Worm (Caenorhabditis elegans): ENCODE results near the gene C45G9.15.
A peak's percentile ranks its signal among the peaks of the same experiment; 100 is the strongest.

The C45G9.15 gene

DNA sequence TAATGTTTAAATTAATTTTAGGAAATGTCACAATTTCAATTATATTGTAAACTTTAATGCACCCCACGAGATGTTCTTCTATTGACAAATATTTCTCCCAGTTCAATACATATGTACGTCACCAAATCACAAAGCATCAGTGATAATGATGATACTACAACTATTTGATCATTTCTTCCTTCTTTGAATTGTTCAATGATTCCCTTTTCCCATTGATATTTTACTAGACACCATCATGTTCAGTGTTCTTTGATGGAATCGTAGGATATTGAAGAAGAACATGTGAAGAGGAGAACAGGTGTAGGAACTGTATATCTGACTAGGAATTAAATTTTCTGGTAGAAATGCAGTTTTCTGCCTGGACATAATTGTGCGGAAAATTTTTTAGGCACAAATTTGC, 37.6 kb upstream of the C45G9.15 start (continued):
- TF ChIP-seq dve-1 (tag; optimal IDR thresholded peaks at IDR 0.05; ENCODE audit: insufficient read depth) (no peak), unc-39 (tag; optimal IDR thresholded peaks at IDR 0.05) (no peak)

DNA sequence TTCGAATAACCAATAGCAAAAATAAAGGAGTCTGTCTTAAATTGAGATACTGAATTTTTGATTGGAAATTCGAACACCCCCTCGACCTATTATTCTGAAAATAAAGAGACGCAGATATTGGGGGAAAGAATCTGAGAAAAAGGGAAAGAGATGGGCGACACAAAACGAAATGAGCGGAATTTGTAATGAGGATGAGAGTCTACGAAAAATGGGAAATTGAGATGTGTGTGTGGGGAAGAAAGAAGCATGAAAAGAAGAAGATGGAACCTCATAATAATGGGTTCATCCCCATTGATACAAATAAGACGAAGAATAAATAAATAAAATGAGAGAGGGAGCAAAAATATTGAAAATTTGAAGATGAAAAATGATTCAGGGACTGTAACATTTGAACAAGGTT, 33.7 kb upstream of the C45G9.15 start, which contains the start of gene cah-1:
TSS of gene cah-1 (minus strand) at position 101 of the 400 bp plus-strand sequence.
- TF ChIP-seq arid-1 (GFP tag; conservative IDR thresholded peaks at IDR 0.05) = no peak

DNA sequence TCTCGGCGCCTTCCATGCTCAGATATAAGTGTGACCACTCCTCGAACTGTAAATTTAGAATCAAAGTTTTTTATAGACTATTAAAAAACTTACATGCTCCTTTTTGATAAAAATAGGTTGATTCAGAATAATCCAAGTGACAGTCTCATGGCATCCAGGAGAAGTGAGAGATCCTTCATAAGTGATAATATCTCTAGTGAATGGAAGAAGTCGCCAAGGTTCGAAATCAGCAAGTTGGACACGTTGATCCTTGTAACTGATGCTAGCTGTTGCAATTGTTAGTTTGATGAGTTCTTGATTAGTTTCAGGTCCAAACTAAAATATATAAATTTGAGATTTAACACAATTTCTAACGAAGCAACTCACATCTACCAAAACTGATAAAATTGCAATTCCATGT, 31.5 kb upstream of the C45G9.15 start:
- TF ChIP-seq nhr-111 (GFP tag; optimal IDR thresholded peaks at IDR 0.05) (no peak), Y105C5A.15 (GFP tag; IDR thresholded peaks at IDR 0.05) (no peak), zag-1 (tag; optimal IDR thresholded peaks at IDR 0.05) (no peak), snpc-4 (tag; optimal IDR thresholded peaks at IDR 0.05) (no peak), mdt-29 (GFP tag; IDR thresholded peaks at IDR 0.05) (no peak), cey-2 (tag; optimal IDR thresholded peaks at IDR 0.05; ENCODE audit: borderline replicate concordance, insufficient read depth) (no peak), zfp-3 (GFP tag; conservative IDR thresholded peaks at IDR 0.05) (0 out of 2 replicates have a peak, but pooled peaks have one; percentile 36), pha-4 (GFP tag; IDR thresholded peaks at IDR 0.05) (0 out of 2 replicates have a peak, but pooled peaks have one; percentile 30), pha-4 (tag; optimal IDR thresholded peaks at IDR 0.05) (no peak), hlh-11 (tag; optimal IDR thresholded peaks at IDR 0.05) (no peak), madf-5 (GFP tag; IDR thresholded peaks at IDR 0.05) (no peak), lin-1 (GFP tag; IDR thresholded peaks at IDR 0.05) (no peak), mep-1 (tag; optimal IDR thresholded peaks at IDR 0.05) (peak; percentile 0), nhr-42 (GFP tag; IDR thresholded peaks at IDR 0.05) (no peak), ceh-28 (tag; optimal IDR thresholded peaks at IDR 0.05) (no peak), saeg-2 (GFP tag; IDR thresholded peaks at IDR 0.05) (no peak), lin-38 (GFP tag; IDR thresholded peaks at IDR 0.05) (peak; percentile 51), dmd-6 (GFP tag; IDR thresholded peaks at IDR 0.05) (no peak), ZK546.5 (tag; optimal IDR thresholded peaks at IDR 0.05) (no peak), lin-29 (GFP tag; IDR thresholded peaks at IDR 0.05) (no peak), mdl-1 (tag; optimal IDR thresholded peaks at IDR 0.05) (no peak), F49E8.2 (tag; optimal IDR thresholded peaks at IDR 0.05; ENCODE audit: borderline replicate concordance) (no peak), nhr-28 (tag; optimal IDR thresholded peaks at IDR 0.05) (no peak), egl-27 (tag; optimal IDR thresholded peaks at IDR 0.05) (no peak), ama-1 (optimal IDR thresholded peaks at IDR 0.05) (no peak), unc-39 (tag; optimal IDR thresholded peaks at IDR 0.05) (no peak), aha-1 (tag) (peak; percentile 59), spr-3 (GFP tag; optimal IDR thresholded peaks at IDR 0.05) (no peak), F44E2.7 (GFP tag; IDR thresholded peaks at IDR 0.05) (0 out of 2 replicates have a peak, but pooled peaks have one; percentile 15), dve-1 (tag; optimal IDR thresholded peaks at IDR 0.05; ENCODE audit: insufficient read depth) (peak; percentile 25), daf-12 (tag; optimal IDR thresholded peaks at IDR 0.05) (no peak), lsy-2 (tag; optimal IDR thresholded peaks at IDR 0.05) (peak in 1 of 2 experiments; percentile 15), lir-3 (tag; optimal IDR thresholded peaks at IDR 0.05) (no peak), egl-43 (GFP tag; IDR thresholded peaks at IDR 0.05) (no peak), hmg-1.1 (GFP tag; IDR thresholded peaks at IDR 0.05) (0 out of 2 replicates have a peak, but pooled peaks have one; percentile 27), daf-16 (GFP tag; optimal IDR thresholded peaks at IDR 0.05) (no peak), daf-16 (tag; optimal IDR thresholded peaks at IDR 0.05) (peak; percentile 21), dpl-1 (GFP tag; optimal IDR thresholded peaks at IDR 0.05) (no peak), nhr-48 (tag; optimal IDR thresholded peaks at IDR 0.05) (peak; percentile 25), set-16 (GFP tag; IDR thresholded peaks at IDR 0.05) (no peak), Y75B8A.6 (GFP tag; IDR thresholded peaks at IDR 0.05) (no peak), nhr-77 (tag; optimal IDR thresholded peaks at IDR 0.05) (no peak), duxl-1 (tag; optimal IDR thresholded peaks at IDR 0.05; ENCODE audit: poor library complexity) (no peak), T20F7.1 (GFP tag; optimal IDR thresholded peaks at IDR 0.05) (peak; percentile 36), skn-1 (tag; optimal IDR thresholded peaks at IDR 0.05) (no peak), T26A8.4 (GFP tag; IDR thresholded peaks at IDR 0.05) (0 out of 2 replicates have a peak, but pooled peaks have one; percentile 21), pqm-1 (tag; optimal IDR thresholded peaks at IDR 0.05) (no peak)
